Fruit fly (Drosophila melanogaster) Kc167 (cell line): ENCODE data around the gene CG16758.
A peak's percentile ranks its signal among the peaks of the same experiment; 100 is the strongest.

Experiments
- Myc ChIP-seq: fragments of >200 bp; optimal IDR thresholded peaks from 2 replicates; lab custom pipeline; 2017; ENCODE audit warnings: missing external identifiers
- Sin3A ChIP-seq: fragments of >200 bp; optimal IDR thresholded peaks from 2 replicates; lab custom pipeline; 2018; ENCODE audit warnings: missing external identifiers
- h ChIP-seq: fragments of >200 bp; optimal IDR thresholded peaks from 3 replicates; lab custom pipeline; 2018; ENCODE audit warnings: missing external identifiers
- insv ChIP-seq: fragments of >200 bp; optimal IDR thresholded peaks from 3 replicates; lab custom pipeline; 2018; ENCODE audit warnings: missing external identifiers
- psq ChIP-seq: fragments of >200 bp; optimal IDR thresholded peaks from 2 replicates; lab custom pipeline; 2017; ENCODE audit warnings: missing external identifiers
- ttk ChIP-seq: sonication (Bioruptor generic); optimal IDR thresholded peaks from 2 replicates; lab custom pipeline; 2017; ENCODE audit warnings: missing external identifiers

The CG16758 gene

DNA sequence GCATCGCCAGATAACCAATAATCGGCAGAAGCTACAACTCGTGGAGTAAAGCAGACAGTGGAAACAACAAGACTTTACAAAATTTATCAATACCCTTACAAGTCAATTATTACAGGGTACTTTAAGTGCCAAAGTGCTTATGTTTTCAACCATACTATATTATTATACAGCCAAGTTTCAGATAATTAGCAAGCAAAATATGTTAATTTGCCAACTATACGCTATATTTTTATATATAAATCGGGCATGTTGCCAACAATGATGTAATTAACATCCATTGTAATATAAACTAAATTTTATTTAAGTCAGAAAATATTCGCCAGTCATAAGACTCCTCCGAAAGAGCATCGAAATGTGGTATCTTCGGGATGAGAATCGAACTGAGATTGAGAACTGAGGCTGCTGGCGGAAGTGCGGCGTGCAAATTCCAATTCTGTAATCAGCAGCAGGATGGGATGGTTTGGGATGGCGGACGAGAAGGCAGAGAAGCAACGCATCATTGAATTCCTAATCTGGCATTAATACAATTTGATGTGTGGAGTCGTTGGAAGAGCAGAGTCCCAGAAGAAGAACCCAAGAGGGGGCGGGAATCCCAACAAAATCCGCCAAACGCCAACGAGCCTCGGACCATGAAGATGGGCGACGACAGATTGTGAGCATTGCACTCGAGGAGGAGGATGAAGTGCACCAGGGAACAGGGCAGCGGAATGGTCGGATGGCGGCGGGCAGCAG is 29.8 kb upstream of the CG16758 start:
- TF ChIP-seq Sin3A (no peak), ttk (lab: Kevin White, UChicago) (no peak), Myc (lab: Kevin White, UChicago) (no peak), h (lab: Kevin White, UChicago) (no peak), insv (lab: Kevin White, UChicago) (no peak), psq (lab: Kevin White, UChicago) (no peak)

DNA sequence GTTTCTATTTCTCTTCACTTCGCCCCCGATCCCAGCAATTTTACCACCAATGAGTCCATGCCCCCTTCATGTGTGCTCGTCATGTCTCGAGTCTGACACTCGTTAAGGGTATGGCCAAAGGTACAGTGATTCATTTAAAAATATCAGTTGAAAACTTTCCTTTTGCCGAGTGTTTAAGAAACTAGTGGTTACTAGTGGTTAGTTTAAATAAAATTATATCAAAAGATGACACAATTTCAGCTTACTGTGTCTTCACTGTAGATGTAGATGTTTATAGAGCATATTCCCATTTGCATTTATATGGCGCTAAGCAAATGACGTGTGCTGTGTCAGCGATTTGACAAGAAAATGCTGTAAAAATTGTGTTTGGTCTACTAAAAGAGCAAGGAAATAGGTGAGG is 29.0 kb upstream of the CG16758 start:
- no peak for TF ChIP-seq h (lab: Kevin White, UChicago)
- no peak for TF ChIP-seq ttk (lab: Kevin White, UChicago)
- no peak for TF ChIP-seq Sin3A
- no peak for TF ChIP-seq insv (lab: Kevin White, UChicago)
- TF ChIP-seq psq (lab: Kevin White, UChicago) = no peak
- no peak for TF ChIP-seq Myc (lab: Kevin White, UChicago)

DNA sequence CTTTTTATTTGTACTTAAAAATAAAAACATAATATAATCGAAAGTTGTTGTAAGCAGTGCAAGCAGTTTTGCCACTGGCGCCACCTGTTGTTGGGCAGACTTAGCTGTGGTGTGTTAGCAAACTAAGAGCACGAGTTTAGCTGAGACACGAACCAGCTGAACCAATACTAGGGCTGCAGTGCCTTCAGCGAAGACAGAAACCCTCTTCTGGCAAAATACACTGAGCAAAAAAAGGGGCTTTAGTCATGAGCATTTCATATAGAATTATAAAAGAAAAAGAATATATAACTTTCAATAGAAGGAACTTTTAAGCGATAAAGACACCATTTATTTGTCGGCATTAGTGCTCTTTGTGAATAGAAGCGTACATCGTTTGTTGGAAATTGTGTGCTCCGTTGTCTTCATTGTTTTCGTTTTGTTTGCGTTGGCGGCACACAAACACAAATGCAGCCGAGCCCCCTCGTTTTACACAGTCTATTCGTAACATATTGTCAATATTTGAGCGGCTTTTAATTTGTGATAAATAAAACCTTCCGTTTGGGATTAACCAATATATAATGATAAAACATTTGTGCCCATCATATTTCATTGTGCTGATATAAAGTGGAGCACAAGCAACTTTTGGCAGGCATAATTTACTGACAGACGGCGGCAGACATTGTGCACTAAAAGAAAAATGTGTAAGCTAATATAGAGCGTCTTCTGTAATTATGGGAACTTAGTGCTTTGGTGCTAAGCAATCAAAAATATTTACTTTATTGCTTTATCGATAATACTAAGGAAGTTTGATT is 28.2 kb upstream of the CG16758 start:
- TF ChIP-seq ttk (lab: Kevin White, UChicago) = no peak
- no peak for TF ChIP-seq Sin3A
- TF ChIP-seq h (lab: Kevin White, UChicago) = peak; percentile 96

DNA sequence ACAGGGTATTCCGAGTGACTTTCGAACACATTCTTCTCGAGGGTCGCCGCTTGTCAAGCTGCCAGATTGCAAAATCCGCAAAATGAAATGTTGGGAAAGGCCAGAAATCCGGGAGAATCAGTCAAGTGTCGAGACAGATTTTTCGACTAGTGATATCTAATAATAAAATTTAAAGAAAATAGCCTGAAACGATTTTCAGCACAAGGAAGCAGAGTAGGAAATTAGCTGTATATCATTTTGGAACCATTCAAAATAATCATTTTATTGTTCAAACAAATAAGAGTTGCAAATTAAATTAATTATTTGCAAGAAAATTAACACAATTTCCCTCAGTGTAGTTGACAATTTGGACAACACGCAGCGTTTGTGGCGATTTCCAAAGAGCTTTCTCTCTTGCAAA is 27.2 kb upstream of the CG16758 start:
- TF ChIP-seq insv (lab: Kevin White, UChicago) = no peak
- TF ChIP-seq h (lab: Kevin White, UChicago) = no peak
- no peak for TF ChIP-seq Sin3A
- no peak for TF ChIP-seq Myc (lab: Kevin White, UChicago)
- TF ChIP-seq psq (lab: Kevin White, UChicago) = no peak
- TF ChIP-seq ttk (lab: Kevin White, UChicago) = no peak

DNA sequence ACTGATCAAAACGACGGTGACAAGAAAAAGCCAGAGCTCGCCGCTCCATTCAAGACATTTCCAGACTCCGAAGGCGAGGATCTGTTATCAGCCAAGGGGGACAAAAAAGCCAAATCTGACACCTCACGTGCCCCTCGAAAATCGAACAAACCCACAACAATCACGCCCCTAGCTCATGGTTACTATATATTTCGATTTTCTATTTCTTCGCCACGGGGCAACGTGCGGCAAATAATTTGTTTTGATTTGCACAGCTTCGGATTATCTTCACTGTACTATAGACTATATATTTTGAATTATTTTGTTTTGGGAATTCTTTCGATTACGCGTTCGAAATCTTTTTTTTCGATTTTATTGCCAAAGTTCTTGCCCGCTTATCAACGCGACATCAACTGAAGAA is 26.7 kb upstream of the CG16758 start:
- TF ChIP-seq psq (lab: Kevin White, UChicago) (no peak), h (lab: Kevin White, UChicago) (no peak), Myc (lab: Kevin White, UChicago) (no peak), ttk (lab: Kevin White, UChicago) (no peak), Sin3A (no peak), insv (lab: Kevin White, UChicago) (no peak)

DNA sequence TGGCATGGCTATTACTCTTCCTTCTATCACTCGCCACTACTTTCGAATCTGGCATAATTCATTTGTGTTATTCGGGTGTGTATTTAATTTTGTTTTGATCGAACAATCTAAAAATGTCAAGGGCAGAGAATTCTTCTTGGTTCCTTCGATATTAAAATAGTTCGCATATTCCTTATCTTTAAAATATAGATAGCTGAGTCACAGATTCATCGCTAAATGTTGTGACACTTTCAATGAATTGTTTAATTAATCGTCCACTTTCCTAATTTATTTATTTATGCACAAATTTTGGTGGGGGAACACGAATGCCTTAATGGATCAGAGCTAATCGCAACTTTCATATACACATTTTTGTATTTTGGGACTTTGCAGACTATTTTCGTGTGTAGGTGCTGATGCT is 23.5 kb upstream of the CG16758 start, which contains the start of gene CG32295:
TSS of gene CG32295 (minus strand) at position 101 of the 400 bp plus-strand sequence.
- TF ChIP-seq ttk (lab: Kevin White, UChicago) = no peak
- no peak for TF ChIP-seq h (lab: Kevin White, UChicago)
- no peak for TF ChIP-seq Sin3A
- no peak for TF ChIP-seq Myc (lab: Kevin White, UChicago)
- no peak for TF ChIP-seq insv (lab: Kevin White, UChicago)
- no peak for TF ChIP-seq psq (lab: Kevin White, UChicago)

DNA sequence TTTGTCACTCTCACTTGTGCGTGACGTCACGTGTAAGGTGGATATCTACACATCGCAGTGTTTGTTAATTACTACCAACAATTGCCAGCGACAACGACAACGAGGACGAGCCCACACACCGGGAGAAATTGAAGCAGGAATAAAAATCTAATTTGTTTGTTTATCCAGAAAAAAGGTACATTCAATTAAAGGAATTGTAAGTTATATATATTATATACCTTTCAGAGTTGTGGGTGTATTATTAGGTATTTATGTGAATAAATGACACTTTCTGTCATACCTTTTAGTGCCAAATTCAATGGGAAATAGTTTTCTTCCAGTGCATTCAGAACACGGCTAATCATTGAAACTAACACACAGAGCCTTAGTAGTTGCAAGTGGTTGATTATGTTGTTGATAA is 11.8 kb upstream of the CG16758 start:
- TF ChIP-seq Sin3A (no peak), ttk (lab: Kevin White, UChicago) (no peak), psq (lab: Kevin White, UChicago) (no peak), h (lab: Kevin White, UChicago) (no peak), insv (lab: Kevin White, UChicago) (no peak), Myc (lab: Kevin White, UChicago) (no peak)

DNA sequence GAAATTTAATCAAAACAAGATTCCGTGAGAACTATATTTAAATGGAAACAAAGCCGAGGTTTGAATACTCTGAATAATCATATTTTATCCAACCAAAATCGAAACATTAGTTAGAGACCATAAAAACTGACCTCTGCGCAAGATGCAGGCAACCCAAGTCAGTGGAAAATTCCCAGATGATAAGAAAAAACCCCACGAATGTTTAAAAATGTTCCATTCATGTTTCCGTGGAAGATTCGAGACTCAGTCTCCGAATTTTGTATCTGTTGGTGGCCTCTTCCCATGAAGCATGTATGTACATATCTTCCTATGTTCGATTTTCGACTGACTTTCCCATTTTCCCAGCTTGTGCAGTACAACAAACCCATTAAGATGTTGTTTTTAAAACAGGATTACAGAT is 1.4 kb upstream of the CG16758 start:
- no peak for TF ChIP-seq psq (lab: Kevin White, UChicago)
- TF ChIP-seq h (lab: Kevin White, UChicago) = no peak
- no peak for TF ChIP-seq ttk (lab: Kevin White, UChicago)
- TF ChIP-seq Sin3A = no peak
- no peak for TF ChIP-seq Myc (lab: Kevin White, UChicago)
- no peak for TF ChIP-seq insv (lab: Kevin White, UChicago)

DNA sequence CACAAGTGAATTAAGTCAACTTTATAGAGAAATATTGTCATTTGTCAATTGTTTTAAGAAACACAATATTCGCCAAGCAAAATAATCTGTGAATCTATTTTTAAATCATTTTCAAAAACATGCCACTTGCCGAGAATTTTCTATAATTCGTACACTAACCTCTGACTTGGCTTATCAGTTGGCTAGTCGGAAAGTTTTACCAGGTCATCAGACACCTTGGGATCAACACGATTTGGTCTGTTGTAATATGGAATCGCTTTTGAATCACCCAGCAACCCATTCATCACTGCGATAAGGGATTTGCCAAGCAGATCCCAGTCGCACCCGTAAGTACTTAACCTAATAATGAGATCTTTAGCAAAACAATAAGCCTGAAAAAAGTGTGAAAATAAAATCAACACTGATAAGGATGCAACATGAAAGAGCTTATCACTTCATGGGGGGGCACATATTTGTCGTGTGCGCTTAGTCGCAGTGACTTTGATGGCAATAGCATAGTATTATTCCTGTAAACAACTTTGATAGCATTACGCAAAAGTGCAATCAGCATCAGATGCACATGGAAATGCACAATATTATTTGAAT is 717 bp upstream of the CG16758 start:
- no peak for TF ChIP-seq ttk (lab: Kevin White, UChicago)
- TF ChIP-seq insv (lab: Kevin White, UChicago) = no peak
- TF ChIP-seq Sin3A = no peak
- no peak for TF ChIP-seq h (lab: Kevin White, UChicago)
- no peak for TF ChIP-seq Myc (lab: Kevin White, UChicago)
- TF ChIP-seq psq (lab: Kevin White, UChicago) = no peak

DNA sequence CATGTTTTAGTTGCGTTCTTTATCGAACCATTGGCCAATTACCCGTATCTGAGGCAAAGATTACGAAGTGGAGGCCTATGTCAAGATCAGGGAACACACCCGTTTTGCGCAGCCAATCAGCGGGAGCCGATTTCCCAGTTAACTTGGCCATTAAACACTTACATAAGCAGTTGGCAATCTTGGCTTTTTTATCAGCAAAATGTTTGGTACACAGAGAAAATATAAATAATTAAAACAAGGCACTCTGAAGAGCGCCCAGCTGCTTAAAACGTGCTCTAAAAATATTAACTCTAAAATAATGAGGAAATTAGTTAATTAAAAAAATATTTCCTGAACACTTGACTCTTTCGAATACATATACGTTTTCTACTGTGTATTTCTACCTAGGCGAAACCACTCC is 1.6 kb downstream of the CG16758 start:
- TF ChIP-seq ttk (lab: Kevin White, UChicago) (no peak), Sin3A (no peak), h (lab: Kevin White, UChicago) (no peak)

DNA sequence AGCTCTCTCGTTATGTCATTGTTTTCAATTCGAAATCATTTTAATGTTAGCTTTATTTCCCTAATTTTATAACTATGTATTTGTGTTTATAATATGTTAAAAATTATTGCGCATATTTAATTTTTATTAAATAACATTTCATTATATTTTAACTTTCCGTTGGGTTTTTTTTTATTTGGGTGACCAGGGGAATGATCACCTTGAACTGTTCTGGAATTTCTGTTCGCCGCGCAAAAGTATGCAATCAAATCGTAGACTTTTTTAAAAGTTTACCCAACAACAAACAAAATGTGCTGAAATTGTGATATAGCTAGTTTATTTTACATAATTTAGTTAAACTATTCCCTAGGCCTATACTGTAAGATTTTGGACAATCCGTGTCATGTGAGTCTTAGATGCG is 4.3 kb downstream of the CG16758 start:
- no peak for TF ChIP-seq psq (lab: Kevin White, UChicago)
- no peak for TF ChIP-seq Myc (lab: Kevin White, UChicago)
- TF ChIP-seq h (lab: Kevin White, UChicago) = no peak
- no peak for TF ChIP-seq ttk (lab: Kevin White, UChicago)
- no peak for TF ChIP-seq Sin3A
- TF ChIP-seq insv (lab: Kevin White, UChicago) = no peak
